Fruit fly (Drosophila melanogaster) whole organism, pupa: ENCODE data around the gene CG4911.

Experiments used
- CG8301 ChIP-seq: fragments of 200-800 bp; sonication (Bioruptor generic); optimal IDR thresholded peaks from 2 replicates; lab custom pipeline; 2018; ENCODE audit warnings: missing biosample characterization, mild to moderate bottlenecking, missing genetic modification characterization
- Pif1B ChIP-seq: fragments of 200-800 bp; sonication (Bioruptor generic); optimal IDR thresholded peaks from 3 replicates; lab custom pipeline; 2016; ENCODE audit warnings: missing biosample characterization, missing genetic modification characterization

DNA sequence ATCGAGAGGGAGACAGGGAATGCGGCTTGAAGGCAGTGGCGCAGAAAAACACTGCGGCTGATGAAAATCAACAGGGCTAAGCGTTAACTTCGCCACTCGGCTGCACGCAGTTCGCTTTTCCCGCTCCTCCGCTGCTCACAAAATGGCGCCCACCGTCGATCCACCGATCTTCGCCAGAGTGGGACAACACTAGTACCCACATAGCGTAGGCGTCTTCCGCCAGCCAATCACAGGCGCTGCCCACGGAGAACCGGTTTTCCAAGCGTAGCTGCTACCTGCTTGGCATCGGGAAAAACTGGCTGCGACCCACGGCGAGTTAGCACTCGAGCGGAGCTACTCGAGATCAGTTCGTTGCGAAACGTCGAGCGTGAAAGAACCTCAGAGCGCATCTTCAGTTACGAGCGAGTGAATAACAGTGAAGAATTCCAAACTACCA is 31.5 kb downstream of the CG4911 start, which contains the start of gene Doc1:
- TF ChIP-seq Pif1B (no peak), CG8301 (no peak)
